Worm (Caenorhabditis elegans): ENCODE data around the gene orai-1.

ce11 chrIII:698814-699213 lies 52.3 kb downstream of the orai-1 start:
- TF ChIP-seq elt-3 (tag; optimal IDR thresholded peaks at IDR 0.05), result no peak
- no peak for TF ChIP-seq ztf-1 (GFP tag; conservative IDR thresholded peaks at IDR 0.05)
